Fruit fly (Drosophila melanogaster) whole organism, prepupa: ENCODE data around the gene CG3402.

Source experiments
- Blimp-1 ChIP-seq: fragments of 200-800 bp; sonication (Bioruptor generic); optimal IDR thresholded peaks from 3 replicates; lab custom pipeline; 2017; ENCODE audit warnings: missing biosample characterization, missing genetic modification characterization, mild to moderate bottlenecking, moderate library complexity, missing genetic modification reagents
- CG10631 ChIP-seq: fragments of 200-800 bp; sonication (Bioruptor generic); optimal IDR thresholded peaks from 2 replicates; lab custom pipeline; 2016; ENCODE audit warnings: missing biosample characterization, missing genetic modification characterization
- CG10669 ChIP-seq: fragments of 200-800 bp; sonication (Bioruptor generic); optimal IDR thresholded peaks from 3 replicates; lab custom pipeline; 2018; ENCODE audit warnings: missing biosample characterization, mild to moderate bottlenecking, missing genetic modification characterization, moderate library complexity
- CG11294 ChIP-seq: fragments of 200-800 bp; sonication (Bioruptor generic); IDR thresholded peaks from 2 replicates; pipeline ENCODE4 v1.3.6; 2022; ENCODE audit warnings: missing biosample characterization, missing genetic modification characterization
- CG11762 ChIP-seq: fragments of 200-800 bp; sonication (Bioruptor generic); optimal IDR thresholded peaks from 3 replicates; lab custom pipeline; 2016; ENCODE audit warnings: missing biosample characterization, missing genetic modification characterization; ENCODE audit not compliant: insufficient read depth
- CG1621 ChIP-seq: fragments of 200-800 bp; sonication (Bioruptor generic); optimal IDR thresholded peaks from 3 replicates; lab custom pipeline; 2018; ENCODE audit warnings: missing biosample characterization, mild to moderate bottlenecking, missing genetic modification characterization
- CG16779 ChIP-seq: fragments of 200-800 bp; sonication (Bioruptor generic); optimal IDR thresholded peaks from 3 replicates; lab custom pipeline; 2017; ENCODE audit warnings: missing biosample characterization, mild to moderate bottlenecking, missing genetic modification characterization
- CG3032 ChIP-seq: fragments of 200-800 bp; optimal IDR thresholded peaks from 2 replicates; lab custom pipeline; 2019; ENCODE audit warnings: missing biosample characterization, mild to moderate bottlenecking, missing genetic modification characterization, moderate library complexity
- CG31627 ChIP-seq: fragments of 200-800 bp; sonication (Bioruptor generic); optimal IDR thresholded peaks from 3 replicates; lab custom pipeline; 2016; ENCODE audit warnings: missing biosample characterization, missing genetic modification characterization
- CG34406 ChIP-seq: fragments of 200-800 bp; sonication (Bioruptor generic); optimal IDR thresholded peaks from 3 replicates; lab custom pipeline; 2016; ENCODE audit warnings: missing biosample characterization, missing genetic modification characterization
- CG3919 ChIP-seq: fragments of 200-800 bp; sonication (Bioruptor generic); optimal IDR thresholded peaks from 3 replicates; lab custom pipeline; 2016; ENCODE audit warnings: missing biosample characterization, missing genetic modification characterization
- CG6163 ChIP-seq: fragments of 200-800 bp; sonication (Bioruptor generic); IDR thresholded peaks from 3 replicates; pipeline ENCODE4 v1.3.6; 2022; ENCODE audit warnings: missing biosample characterization, missing genetic modification characterization
- CG6276 ChIP-seq: fragments of 200-800 bp; sonication (Bioruptor generic); optimal IDR thresholded peaks from 2 replicates; lab custom pipeline; 2017; ENCODE audit warnings: missing biosample characterization, mild to moderate bottlenecking, missing genetic modification characterization
- CG6808 ChIP-seq: fragments of 200-800 bp; sonication (Bioruptor generic); optimal IDR thresholded peaks from 3 replicates; lab custom pipeline; 2017; ENCODE audit warnings: missing biosample characterization, missing genetic modification characterization, mild to moderate bottlenecking, moderate library complexity, missing genetic modification reagents
- CG6854 ChIP-seq: fragments of 200-800 bp; sonication (Bioruptor generic); optimal IDR thresholded peaks from 2 replicates; lab custom pipeline; 2017; ENCODE audit warnings: missing biosample characterization, mild to moderate bottlenecking, missing genetic modification characterization
- CG8119 ChIP-seq: fragments of 200-800 bp; sonication (Bioruptor generic); IDR thresholded peaks from 3 replicates; pipeline ENCODE4 v1.3.6; 2022; ENCODE audit warnings: missing biosample characterization, missing genetic modification characterization
- CG8632 ChIP-seq: fragments of 200-800 bp; sonication (Bioruptor generic); optimal IDR thresholded peaks from 3 replicates; lab custom pipeline; 2016; ENCODE audit warnings: missing biosample characterization, missing genetic modification characterization
- Eip78C ChIP-seq: fragments of 200-800 bp; sonication (Bioruptor generic); peaks from one replicate; lab custom pipeline; 2016; ENCODE audit warnings: missing biosample characterization, missing genetic modification characterization
- Ets21C ChIP-seq: fragments of 200-800 bp; sonication (Bioruptor generic); optimal IDR thresholded peaks from 3 replicates; lab custom pipeline; 2016; ENCODE audit warnings: missing biosample characterization, missing genetic modification characterization
- Ets96B ChIP-seq: fragments of 200-800 bp; optimal IDR thresholded peaks from 2 replicates; lab custom pipeline; 2019; ENCODE audit warnings: missing biosample characterization, mild to moderate bottlenecking, missing genetic modification characterization, moderate library complexity
- Gug ChIP-seq: fragments of 200-800 bp; sonication (Bioruptor generic); IDR thresholded peaks from 2 replicates; pipeline ENCODE4 v1.3.6; 2022; ENCODE audit warnings: missing biosample characterization, missing genetic modification characterization
- Hr39 ChIP-seq: fragments of 200-800 bp; sonication (Bioruptor generic); optimal IDR thresholded peaks from 2 replicates; lab custom pipeline; 2016; ENCODE audit warnings: missing biosample characterization, missing genetic modification characterization
- Hr4 ChIP-seq: fragments of 200-800 bp; sonication (Bioruptor generic); optimal IDR thresholded peaks from 3 replicates; lab custom pipeline; 2016; ENCODE audit warnings: missing biosample characterization, missing genetic modification characterization
- Lpt ChIP-seq: fragments of 200-800 bp; sonication (Bioruptor generic); optimal IDR thresholded peaks from 3 replicates; lab custom pipeline; 2016; ENCODE audit warnings: missing biosample characterization, missing genetic modification characterization
- Met ChIP-seq: fragments of 200-800 bp; sonication (Bioruptor generic); optimal IDR thresholded peaks from 3 replicates; lab custom pipeline; 2016; ENCODE audit warnings: missing biosample characterization, missing genetic modification characterization
- OdsH ChIP-seq: fragments of 200-800 bp; sonication (Bioruptor generic); optimal IDR thresholded peaks from 3 replicates; lab custom pipeline; 2016; ENCODE audit warnings: missing biosample characterization, missing genetic modification characterization
- Smox ChIP-seq: fragments of 200-800 bp; sonication (Bioruptor generic); optimal IDR thresholded peaks from 3 replicates; lab custom pipeline; 2016; ENCODE audit warnings: missing biosample characterization, missing genetic modification characterization
- Sox102F ChIP-seq: fragments of 200-800 bp; sonication (Bioruptor generic); optimal IDR thresholded peaks from 2 replicates; lab custom pipeline; 2016; ENCODE audit warnings: missing biosample characterization, mild to moderate bottlenecking, missing genetic modification characterization
- Sox14 ChIP-seq: fragments of 200-800 bp; sonication (Bioruptor generic); optimal IDR thresholded peaks from 3 replicates; lab custom pipeline; 2016; ENCODE audit warnings: missing biosample characterization, missing genetic modification characterization
- Sox15 ChIP-seq: fragments of 200-800 bp; sonication (Bioruptor generic); optimal IDR thresholded peaks from 3 replicates; lab custom pipeline; 2016; ENCODE audit warnings: missing biosample characterization, missing genetic modification characterization
- acj6 ChIP-seq: fragments of 200-800 bp; sonication (Bioruptor generic); optimal IDR thresholded peaks from 3 replicates; lab custom pipeline; 2016; ENCODE audit warnings: missing biosample characterization, missing genetic modification characterization
- cyc ChIP-seq: fragments of 200-800 bp; sonication (Bioruptor generic); optimal IDR thresholded peaks from 3 replicates; lab custom pipeline; 2016; ENCODE audit warnings: missing biosample characterization, missing genetic modification characterization
- dac ChIP-seq: fragments of 200-800 bp; sonication (Bioruptor generic); optimal IDR thresholded peaks from 2 replicates; lab custom pipeline; 2017; ENCODE audit warnings: missing biosample characterization, mild to moderate bottlenecking, missing genetic modification characterization
- dsx ChIP-seq: fragments of 200-800 bp; optimal IDR thresholded peaks from 3 replicates; lab custom pipeline; 2019; ENCODE audit warnings: missing biosample characterization, mild to moderate bottlenecking, missing genetic modification characterization, moderate library complexity; ENCODE audit not compliant: poor library complexity, severe bottlenecking
- esn ChIP-seq: fragments of 200-800 bp; sonication (Bioruptor generic); optimal IDR thresholded peaks from 2 replicates; lab custom pipeline; 2016; ENCODE audit warnings: missing biosample characterization, mild to moderate bottlenecking, missing genetic modification characterization, moderate library complexity
- fd85E ChIP-seq: fragments of 200-800 bp; sonication (Bioruptor generic); optimal IDR thresholded peaks from 3 replicates; lab custom pipeline; 2016; ENCODE audit warnings: missing biosample characterization, missing genetic modification characterization
- fkh ChIP-seq: fragments of 200-800 bp; sonication (Bioruptor generic); optimal IDR thresholded peaks from 3 replicates; lab custom pipeline; 2017; ENCODE audit warnings: missing biosample characterization, mild to moderate bottlenecking, missing genetic modification characterization, moderate library complexity
- lz ChIP-seq: fragments of 200-800 bp; sonication (Bioruptor generic); optimal IDR thresholded peaks from 3 replicates; lab custom pipeline; 2016; ENCODE audit warnings: missing biosample characterization, missing genetic modification characterization
- net ChIP-seq: fragments of 200-800 bp; sonication (Bioruptor generic); optimal IDR thresholded peaks from 3 replicates; lab custom pipeline; 2016; ENCODE audit warnings: missing biosample characterization, missing genetic modification characterization
- pdm3 ChIP-seq: fragments of 200-800 bp; sonication (Bioruptor generic); optimal IDR thresholded peaks from 3 replicates; lab custom pipeline; 2016; ENCODE audit warnings: missing biosample characterization, missing genetic modification characterization
- ss ChIP-seq, 2 experiments: fragments of 200-800 bp; sonication (Bioruptor generic); optimal IDR thresholded peaks; 2 replicates in 1 of 2; 3 replicates in 1 of 2; lab custom pipeline; 2017 to 2018; ENCODE audit warnings: mild to moderate bottlenecking in 2 of 2, missing biosample characterization in 2 of 2, missing genetic modification characterization in 2 of 2, moderate library complexity in 1 of 2
- svp ChIP-seq: fragments of 200-800 bp; sonication (Bioruptor generic); peaks from one replicate; lab custom pipeline; 2016; ENCODE audit warnings: missing biosample characterization, missing genetic modification characterization
- topi ChIP-seq: fragments of 200-800 bp; sonication (Bioruptor generic); optimal IDR thresholded peaks from 3 replicates; lab custom pipeline; 2016; ENCODE audit warnings: missing biosample characterization, missing genetic modification characterization
- vri ChIP-seq: fragments of 200-800 bp; sonication (Bioruptor generic); optimal IDR thresholded peaks from 3 replicates; lab custom pipeline; 2016; ENCODE audit warnings: missing biosample characterization, mild to moderate bottlenecking, missing genetic modification characterization

Gene CG3402

DNA sequence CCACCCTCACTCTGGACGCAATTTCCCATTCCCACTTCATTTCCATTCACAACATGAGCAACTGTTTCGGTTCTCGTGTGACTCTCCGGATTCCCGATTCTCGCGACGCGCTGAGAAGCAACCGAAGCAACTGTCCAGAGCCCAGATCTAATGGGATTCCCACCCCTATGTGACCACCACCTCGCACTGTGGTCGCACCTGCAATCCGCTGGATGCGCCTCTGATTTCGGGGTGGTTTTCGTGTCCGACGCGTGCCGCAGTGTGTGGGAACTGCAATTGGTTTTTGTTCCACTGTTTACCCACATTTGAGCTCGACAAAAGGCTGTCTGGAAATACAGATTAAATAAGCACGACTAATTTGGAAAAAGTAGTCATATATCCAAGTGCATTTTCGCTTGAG is 23.2 kb upstream of the CG3402 start:
- TF ChIP-seq CG11762 (no peak), Sox102F (GFP tag; lab: Kevin White, UChicago) (no peak), ss (GFP tag; optimal IDR thresholded peaks at IDR 0.05; lab: Kevin White, UChicago) (no peak), dac (GFP tag; lab: Kevin White, UChicago) (no peak), CG10669 (no peak), Hr39 (GFP tag; lab: Kevin White, UChicago) (no peak), CG8632 (GFP tag; lab: Kevin White, UChicago) (no peak), CG11294 (GFP tag; lab: Robert Waterston, UW) (no peak), CG1621 (tag; lab: Kevin White, UChicago) (no peak), CG6276 (no peak), Ets96B (tag; lab: Kevin White, UChicago) (no peak), CG34406 (GFP tag; lab: Kevin White, UChicago) (no peak), fd85E (GFP tag; lab: Kevin White, UChicago) (no peak), CG16779 (tag; lab: Kevin White, UChicago) (no peak)
- TF ChIP-seq, all 60 proteins: peak for 0

dm6 chr3L:673324-673723 is 20.6 kb upstream of the CG3402 start:
- TF ChIP-seq dsx (GFP tag; lab: Kevin White, UChicago) (peak; percentile 59), CG31627 (GFP tag; lab: Kevin White, UChicago) (no peak), Sox15 (GFP tag; lab: Kevin White, UChicago) (no peak), Gug (no peak)

DNA sequence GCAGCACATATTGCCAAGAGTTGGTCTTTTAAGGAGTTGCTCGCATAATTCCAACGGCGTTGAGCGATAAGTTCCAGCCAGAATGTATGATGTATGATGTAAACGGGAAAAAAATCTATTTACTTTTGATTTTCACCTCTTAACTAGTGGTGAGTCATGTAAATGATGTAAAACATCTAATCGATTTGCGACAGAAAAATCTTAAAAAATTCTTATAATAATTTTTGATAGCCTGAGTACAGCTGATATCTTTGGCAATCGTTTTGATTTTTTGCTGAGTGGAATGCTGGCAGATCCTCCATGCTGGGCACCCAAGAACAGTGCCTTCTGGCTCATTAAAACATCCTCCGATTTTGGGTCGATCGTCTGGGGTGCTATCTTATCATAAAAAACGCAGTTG is 13.9 kb upstream of the CG3402 start:
- peak; percentile 15 for TF ChIP-seq CG10669
- peak; percentile 41 for TF ChIP-seq Smox (GFP tag; lab: Kevin White, UChicago)
- peak; percentile 12 for TF ChIP-seq cyc (GFP tag; lab: Kevin White, UChicago)
- TF ChIP-seq Sox102F (GFP tag; lab: Kevin White, UChicago), result peak; percentile 34
- TF ChIP-seq Blimp-1 (GFP tag; lab: Kevin White, UChicago), result no peak
- peak; percentile 53 for TF ChIP-seq esn (GFP tag; lab: Kevin White, UChicago)
- no peak for TF ChIP-seq Sox15 (GFP tag; lab: Kevin White, UChicago)
- TF ChIP-seq CG6808 (GFP tag; lab: Kevin White, UChicago), result peak; percentile 7
- TF ChIP-seq Met, result peak; percentile 54
- TF ChIP-seq topi (GFP tag; lab: Kevin White, UChicago), result peak; percentile 42
- peak; percentile 58 for TF ChIP-seq Eip78C (GFP tag; lab: Kevin White, UChicago)
- TF ChIP-seq Ets96B (tag; lab: Kevin White, UChicago), result peak; percentile 25
- peak; percentile 22 for TF ChIP-seq lz (GFP tag; lab: Kevin White, UChicago)
- no peak for TF ChIP-seq CG34406 (GFP tag; lab: Kevin White, UChicago)
- TF ChIP-seq acj6 (GFP tag; lab: Kevin White, UChicago), result no peak
- TF ChIP-seq fd85E (GFP tag; lab: Kevin White, UChicago), result no peak
- TF ChIP-seq CG3919 (GFP tag; lab: Kevin White, UChicago), result peak; percentile 14
- peak; percentile 72 for TF ChIP-seq svp (GFP tag; lab: Kevin White, UChicago)
- peak; percentile 11 for TF ChIP-seq pdm3 (GFP tag; lab: Kevin White, UChicago)
- TF ChIP-seq CG31627 (GFP tag; lab: Kevin White, UChicago), result peak; percentile 38
- peak; percentile 4 for TF ChIP-seq vri (GFP tag; lab: Kevin White, UChicago)
- TF ChIP-seq Hr39 (GFP tag; lab: Kevin White, UChicago), result peak; percentile 36
- TF ChIP-seq Sox14 (GFP tag; lab: Kevin White, UChicago), result peak; percentile 8

DNA sequence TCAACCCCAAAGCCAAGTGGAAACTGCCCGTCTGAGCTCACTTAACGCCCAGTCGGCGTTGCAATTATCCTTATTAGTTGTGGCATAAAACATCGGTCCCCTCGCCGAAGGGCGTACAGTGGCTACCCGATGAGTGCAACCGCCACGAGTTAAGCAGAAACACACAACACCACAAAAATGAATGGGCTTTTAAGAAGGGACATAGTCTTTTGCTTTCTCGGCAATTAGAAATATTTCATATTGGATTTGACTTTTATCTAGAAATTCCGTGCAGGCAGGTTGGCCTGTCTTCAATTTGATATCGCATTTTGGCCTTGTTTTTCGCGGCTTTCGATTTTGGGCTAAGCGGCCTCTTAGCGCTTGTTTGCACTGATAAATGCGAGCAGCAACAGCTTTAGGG is 11.2 kb upstream of the CG3402 start:
- TF ChIP-seq topi (GFP tag; lab: Kevin White, UChicago) (peak; percentile 83), fkh (no peak), CG3032 (peak; percentile 53), Lpt (GFP tag; lab: Kevin White, UChicago) (no peak), Ets21C (GFP tag; lab: Kevin White, UChicago) (peak; percentile 77), CG6854 (GFP tag; lab: Kevin White, UChicago) (peak; percentile 66), net (GFP tag; lab: Kevin White, UChicago) (peak; percentile 43), OdsH (GFP tag; lab: Kevin White, UChicago) (peak; percentile 66), fd85E (GFP tag; lab: Kevin White, UChicago) (no peak), CG10631 (peak; percentile 58), lz (GFP tag; lab: Kevin White, UChicago) (peak; percentile 80), CG3919 (GFP tag; lab: Kevin White, UChicago) (peak; percentile 68), Ets96B (tag; lab: Kevin White, UChicago) (peak; percentile 50), dsx (GFP tag; lab: Kevin White, UChicago) (peak; percentile 48), Hr4 (GFP tag; lab: Kevin White, UChicago) (peak; percentile 29), Gug (no peak), CG11762 (peak; percentile 60), cyc (GFP tag; lab: Kevin White, UChicago) (peak; percentile 84), CG6163 (GFP tag; lab: Robert Waterston, UW) (peak; percentile 80), Sox102F (GFP tag; lab: Kevin White, UChicago) (peak; percentile 84), CG8119 (GFP tag; lab: Robert Waterston, UW) (0 out of 3 replicates have a peak, but pooled peaks have one; percentile 33)
